Worm (Caenorhabditis elegans): ENCODE measurements around the gene unc-83.

ce11 chrV:6524757-6525156, 59.9 kb downstream of the unc-83 start, which contains the start of gene acs-1:
- TF ChIP-seq unc-62 (GFP tag; optimal IDR thresholded peaks at IDR 0.05 in 1 of 2) = no peak
- TF ChIP-seq unc-62 (tag; optimal IDR thresholded peaks at IDR 0.05) = no peak
- TF ChIP-seq mxl-2 (GFP tag; conservative IDR thresholded peaks at IDR 0.05) = no peak
- TF ChIP-seq daf-16 (GFP tag; optimal IDR thresholded peaks at IDR 0.05) = no peak
- TF ChIP-seq daf-16 (tag; optimal IDR thresholded peaks at IDR 0.05) = peak; percentile 69
- no peak for TF ChIP-seq set-16 (GFP tag; IDR thresholded peaks at IDR 0.05)
- no peak for TF ChIP-seq daf-12 (tag; optimal IDR thresholded peaks at IDR 0.05)
- no peak for TF ChIP-seq nhr-11 (tag; optimal IDR thresholded peaks at IDR 0.05)
- TF ChIP-seq ces-1 (GFP tag; optimal IDR thresholded peaks at IDR 0.05) = no peak
- TF ChIP-seq nhr-102 (tag; optimal IDR thresholded peaks at IDR 0.05) = no peak
- TF ChIP-seq ama-1 (optimal IDR thresholded peaks at IDR 0.05) = no peak
- peak; percentile 80 for TF ChIP-seq pqm-1 (tag; optimal IDR thresholded peaks at IDR 0.05)
- no peak for TF ChIP-seq mdl-1 (tag; optimal IDR thresholded peaks at IDR 0.05)
